Worm (Caenorhabditis elegans) whole organism, young adult: ENCODE data around the gene cyp-13A3.

Experiments
- ama-1 ChIP-seq, 3 experiments: fragments of 150-350 bp in 1 of 3; sonication (generic microtip) in 2 of 3; optimal IDR thresholded peaks; 2 replicates each; lab custom pipeline; 2014 to 2018; ENCODE audit warnings: missing biosample characterization in 2 of 3, missing genetic modification characterization in 2 of 3, missing genetic modification reagents in 2 of 3
- aptf-2 ChIP-seq: fragments of 200-800 bp; sonication (Bioruptor generic); conservative IDR thresholded peaks from 2 replicates; pipeline ENCODE4 v1.3.6; 2022; ENCODE audit warnings: missing genetic modification reagents, missing genetic modification characterization, missing compliant biosample characterization
- dpl-1 ChIP-seq: fragments of 150-350 bp; optimal IDR thresholded peaks from 2 replicates; lab custom pipeline; 2014; ENCODE audit warnings: missing biosample characterization, missing genetic modification reagents, missing genetic modification characterization
- efl-1 ChIP-seq: fragments of 150-350 bp; optimal IDR thresholded peaks from 2 replicates; lab custom pipeline; 2014; ENCODE audit warnings: missing biosample characterization, missing genetic modification reagents, missing genetic modification characterization
- ets-4 ChIP-seq: fragments of 200-800 bp; sonication (Bioruptor generic); optimal IDR thresholded peaks from 2 replicates; lab custom pipeline; 2018; ENCODE audit warnings: mild to moderate bottlenecking, missing genetic modification characterization, missing compliant biosample characterization
- hlh-12 ChIP-seq: sonication (generic microtip); optimal IDR thresholded peaks from 2 replicates; lab custom pipeline; 2016; ENCODE audit warnings: missing genetic modification characterization, missing compliant biosample characterization
- hmg-20 ChIP-seq: fragments of 200-800 bp; sonication (Bioruptor generic); IDR thresholded peaks from 2 replicates; pipeline ENCODE4 v1.3.6; 2022; ENCODE audit warnings: missing genetic modification reagents, missing genetic modification characterization, missing compliant biosample characterization
- lsl-1 ChIP-seq: fragments of 200-800 bp; sonication (Bioruptor generic); optimal IDR thresholded peaks from 2 replicates; lab custom pipeline; 2018; ENCODE audit warnings: mild to moderate bottlenecking, missing genetic modification characterization, moderate library complexity, missing compliant biosample characterization
- nhr-80 ChIP-seq: sonication (generic microtip); optimal IDR thresholded peaks from 2 replicates; lab custom pipeline; 2016; ENCODE audit warnings: missing genetic modification characterization, missing compliant biosample characterization
- rcor-1 ChIP-seq: fragments of 200-800 bp; sonication (Bioruptor generic); IDR thresholded peaks from 2 replicates; pipeline ENCODE4 v1.3.6; 2022; ENCODE audit warnings: missing genetic modification reagents, missing genetic modification characterization, missing compliant biosample characterization
- snpc-1.3 ChIP-seq: sonication (generic microtip); optimal IDR thresholded peaks from 2 replicates; lab custom pipeline; 2017; ENCODE audit warnings: missing genetic modification characterization, mild to moderate bottlenecking, missing compliant biosample characterization, antibody characterized with exemption, moderate library complexity, missing genotype, missing genetic modification reagents; ENCODE audit not compliant: insufficient read depth
- snpc-4 ChIP-seq, 5 experiments: fragments of 150-350 bp in 1 of 5; sonication (generic microtip) in 4 of 5; optimal IDR thresholded peaks; 2 replicates each; lab custom pipeline; 2014 to 2018; ENCODE audit warnings: missing genetic modification characterization in 5 of 5, missing biosample characterization in 3 of 5, antibody characterized with exemption in 2 of 5, mild to moderate bottlenecking in 2 of 5, missing compliant biosample characterization in 2 of 5, missing genotype in 2 of 5, moderate library complexity in 2 of 5, missing genetic modification reagents in 1 of 5
- tbx-9 ChIP-seq: sonication (generic microtip); optimal IDR thresholded peaks from 2 replicates; lab custom pipeline; 2016; ENCODE audit warnings: borderline replicate concordance, missing genetic modification characterization, inconsistent platforms, missing compliant biosample characterization
- unc-130 ChIP-seq: sonication (generic microtip); optimal IDR thresholded peaks from 2 replicates; lab custom pipeline; 2016; ENCODE audit warnings: missing genetic modification reagents, missing genetic modification characterization, missing compliant biosample characterization

DNA sequence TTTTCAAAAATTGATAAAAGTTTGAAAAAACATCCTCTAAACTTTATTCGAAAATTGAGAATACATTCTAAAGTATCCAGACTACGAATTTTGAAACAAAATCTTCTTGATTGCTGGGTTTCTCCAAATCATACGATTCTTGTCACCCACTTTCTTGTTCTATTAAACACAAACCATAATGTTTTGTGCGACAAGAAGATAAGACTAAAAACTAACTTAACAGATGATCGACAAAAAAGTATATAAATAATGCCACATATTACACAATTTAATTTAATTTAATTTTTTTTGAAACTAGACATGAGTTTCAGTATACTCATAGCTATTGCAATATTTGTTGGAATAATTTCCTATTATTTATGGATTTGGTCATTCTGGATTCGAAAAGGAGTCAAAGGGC lies 10.2 kb upstream of the cyp-13A3 start, which contains the start of gene cyp-13A7:
- no peak for TF ChIP-seq ets-4 (GFP tag; lab: Kevin White, UChicago)
- no peak for TF ChIP-seq ama-1 (optimal IDR thresholded peaks at IDR 0.05; lab: Kevin White, UChicago)
- no peak for TF ChIP-seq ama-1 (GFP tag; optimal IDR thresholded peaks at IDR 0.05; lab: Kevin White, UChicago)
- no peak for TF ChIP-seq nhr-80 (tag; lab: Kevin White, UChicago)
- no peak for TF ChIP-seq rcor-1 (GFP tag; lab: Robert Waterston, UW)
- no peak for TF ChIP-seq lsl-1 (GFP tag; lab: Kevin White, UChicago)
- TF ChIP-seq tbx-9 = no peak
- TF ChIP-seq snpc-4 (GFP tag; optimal IDR thresholded peaks at IDR 0.05; lab: Kevin White, UChicago) = no peak
- TF ChIP-seq snpc-4 (tag; optimal IDR thresholded peaks at IDR 0.05; lab: Kevin White, UChicago) = no peak
- no peak for TF ChIP-seq dpl-1 (GFP tag; lab: Kevin White, UChicago)
- no peak for TF ChIP-seq efl-1 (GFP tag; lab: Kevin White, UChicago)
- TF ChIP-seq hmg-20 (GFP tag; lab: Robert Waterston, UW) = no peak
- no peak for TF ChIP-seq snpc-1.3 (tag; lab: Kevin White, UChicago)
- no peak for TF ChIP-seq unc-130 (GFP tag; lab: Kevin White, UChicago)
- no peak for TF ChIP-seq aptf-2 (GFP tag; lab: Robert Waterston, UW)
- TF ChIP-seq hlh-12 (tag; lab: Kevin White, UChicago) = no peak
